Fruit fly (Drosophila melanogaster): ENCODE data around the gene GNBP2.

The GNBP2 gene

DNA sequence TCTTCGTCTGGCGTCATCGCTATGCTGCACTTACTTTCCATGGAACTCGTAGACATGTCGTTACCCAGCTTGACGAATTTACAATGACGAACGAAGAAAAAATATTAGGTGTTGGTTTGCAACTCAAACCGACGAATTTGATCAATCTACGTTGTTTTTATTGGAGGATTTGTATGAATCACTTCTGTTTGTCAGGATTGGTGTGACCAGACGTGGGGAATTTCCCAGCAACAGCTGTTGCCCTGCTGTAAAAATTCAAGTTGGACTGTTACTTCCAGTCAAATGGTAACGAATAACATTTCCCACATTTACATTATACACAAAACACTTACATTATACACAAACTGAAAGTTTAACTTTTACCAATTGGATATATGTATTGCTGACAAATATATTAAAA is 8.6 kb upstream of the GNBP2 start, which contains the start of gene Chmp1:
Gene Chmp1, minus strand, starts transcription at position 216 of the 400 bp plus-strand sequence.
- TF ChIP-seq bab1 (GFP tag; optimal IDR thresholded peaks at IDR 0.05) (peak; percentile 35), CG7101 (tag; optimal IDR thresholded peaks at IDR 0.05) (no peak), Clk (GFP tag; optimal IDR thresholded peaks at IDR 0.05) (no peak), kay (GFP tag; ENCODE audit: borderline replicate concordance) (peak; percentile 99)

DNA sequence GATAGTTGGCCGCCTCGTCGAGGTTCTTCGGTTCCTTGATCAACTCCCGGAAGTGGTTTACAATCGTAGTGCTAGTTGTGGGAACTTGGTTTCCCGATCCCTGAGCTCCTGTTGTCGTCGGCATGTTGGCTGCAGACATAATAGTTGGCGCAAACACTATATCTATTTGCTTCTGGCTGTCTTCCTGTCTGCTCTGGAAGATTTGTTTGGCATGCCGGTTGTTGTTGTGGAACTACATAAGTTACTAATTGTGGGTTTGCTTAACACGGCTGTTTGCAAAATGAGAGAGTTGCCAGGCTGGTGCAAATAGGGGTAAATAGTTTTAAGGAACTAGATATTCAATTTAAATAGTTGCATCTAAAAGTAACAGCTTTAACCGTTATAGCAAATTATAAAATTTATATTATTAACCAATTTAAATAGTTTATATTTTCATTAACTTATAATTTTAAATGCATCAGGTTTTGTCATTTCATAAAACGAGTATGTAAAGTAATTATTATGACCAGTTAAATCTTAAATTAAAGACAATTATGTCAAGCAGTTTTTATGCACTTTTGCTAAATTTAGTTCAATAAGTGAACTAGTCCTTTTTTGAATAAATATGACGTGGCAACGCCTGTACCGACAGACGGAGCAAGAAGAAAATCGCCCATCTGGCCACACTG is 6.5 kb upstream of the GNBP2 start, which contains the start of the genes Sgf11 and CG32202:
Gene Sgf11, minus strand, starts transcription at position 287 of the 668 bp plus-strand sequence.
Gene CG32202, plus strand, starts transcription at position 635 of the 668 bp plus-strand sequence.
- TF ChIP-seq Clk (GFP tag; optimal IDR thresholded peaks at IDR 0.05) (no peak), pad (GFP tag; optimal IDR thresholded peaks at IDR 0.05) (peak; percentile 40), CG14711 (tag; optimal IDR thresholded peaks at IDR 0.05) (peak; percentile 52), CG5204 (GFP tag; optimal IDR thresholded peaks at IDR 0.05) (no peak), bab1 (GFP tag; optimal IDR thresholded peaks at IDR 0.05) (peak; percentile 74), toe (GFP tag; optimal IDR thresholded peaks at IDR 0.05) (no peak), CG11617 (GFP tag; optimal IDR thresholded peaks at IDR 0.05) (peak; percentile 76), Crg-1 (GFP tag; optimal IDR thresholded peaks at IDR 0.05) (peak; percentile 42), tj (GFP tag; optimal IDR thresholded peaks at IDR 0.05) (peak; percentile 59), cnc (optimal IDR thresholded peaks at IDR 0.05) (no peak), Mnt (GFP tag; optimal IDR thresholded peaks at IDR 0.05) (peak; percentile 20), CG7045 (GFP tag; optimal IDR thresholded peaks at IDR 0.05) (peak; percentile 66), CG7101 (tag; optimal IDR thresholded peaks at IDR 0.05) (peak; percentile 71), Hr96 (GFP tag; optimal IDR thresholded peaks at IDR 0.05) (no peak), CG12768 (GFP tag; optimal IDR thresholded peaks at IDR 0.05) (no peak), CG33017 (tag; optimal IDR thresholded peaks at IDR 0.05) (peak; percentile 71), kay (GFP tag; ENCODE audit: borderline replicate concordance) (no peak), cic (GFP tag; optimal IDR thresholded peaks at IDR 0.05) (peak; percentile 20), CG1620 (GFP tag; optimal IDR thresholded peaks at IDR 0.05) (no peak), ovo (GFP tag; optimal IDR thresholded peaks at IDR 0.05) (peak; percentile 11)

DNA sequence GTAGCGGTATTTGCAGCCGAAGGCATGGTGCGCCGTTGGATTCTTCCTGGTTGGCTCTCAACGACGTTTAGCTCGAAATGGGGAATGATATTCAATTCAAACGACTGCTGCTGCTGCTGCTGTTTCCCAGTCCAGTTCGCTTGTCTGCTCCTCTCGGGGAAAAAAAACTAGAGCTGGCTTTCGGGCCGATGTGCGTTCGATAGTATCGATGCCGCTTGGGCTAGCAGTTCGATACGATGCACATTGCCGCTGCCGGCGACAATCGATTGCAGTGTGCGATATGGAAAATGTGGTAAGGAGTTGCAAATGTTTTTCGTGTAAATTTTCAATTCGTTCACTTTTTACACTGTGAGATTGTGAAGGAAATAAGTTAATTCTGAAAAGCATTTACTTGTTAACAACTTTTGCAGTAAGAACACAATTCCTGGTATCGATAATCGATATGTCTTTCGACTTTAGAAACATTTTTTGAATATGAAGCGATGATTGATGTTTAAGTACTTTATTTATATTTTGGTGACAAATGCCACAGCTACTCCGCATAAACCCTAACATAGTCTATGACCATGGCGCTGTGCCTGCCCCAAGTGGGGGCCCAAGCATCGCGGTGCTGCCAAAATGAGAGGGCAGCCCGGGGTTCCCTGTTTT is 2.1 kb downstream of the GNBP2 start, which contains the start of gene Capr:
Gene Capr, minus strand, starts transcription at position 339 of the 648 bp plus-strand sequence.
- TF ChIP-seq Crg-1 (GFP tag; optimal IDR thresholded peaks at IDR 0.05) (peak; percentile 31), CG12768 (GFP tag; optimal IDR thresholded peaks at IDR 0.05) (peak; percentile 41), cic (GFP tag; optimal IDR thresholded peaks at IDR 0.05) (peak; percentile 4), CG14711 (tag; optimal IDR thresholded peaks at IDR 0.05) (peak; percentile 1), CG11617 (GFP tag; optimal IDR thresholded peaks at IDR 0.05) (no peak), tj (GFP tag; optimal IDR thresholded peaks at IDR 0.05) (no peak), pad (GFP tag; optimal IDR thresholded peaks at IDR 0.05) (peak; percentile 29), Mnt (GFP tag; optimal IDR thresholded peaks at IDR 0.05) (peak; percentile 43), CG1620 (GFP tag; optimal IDR thresholded peaks at IDR 0.05) (peak; percentile 58), ovo (GFP tag; optimal IDR thresholded peaks at IDR 0.05) (no peak), CG7101 (tag; optimal IDR thresholded peaks at IDR 0.05) (peak; percentile 31), kay (GFP tag; ENCODE audit: borderline replicate concordance) (no peak), CG5204 (GFP tag; optimal IDR thresholded peaks at IDR 0.05) (no peak), Hr96 (GFP tag; optimal IDR thresholded peaks at IDR 0.05) (peak; percentile 61), bab1 (GFP tag; optimal IDR thresholded peaks at IDR 0.05) (peak; percentile 47), toe (GFP tag; optimal IDR thresholded peaks at IDR 0.05) (peak; percentile 24), CG7045 (GFP tag; optimal IDR thresholded peaks at IDR 0.05) (no peak), Clk (GFP tag; optimal IDR thresholded peaks at IDR 0.05) (no peak), CG33017 (tag; optimal IDR thresholded peaks at IDR 0.05) (peak; percentile 12), cnc (optimal IDR thresholded peaks at IDR 0.05) (no peak)

DNA sequence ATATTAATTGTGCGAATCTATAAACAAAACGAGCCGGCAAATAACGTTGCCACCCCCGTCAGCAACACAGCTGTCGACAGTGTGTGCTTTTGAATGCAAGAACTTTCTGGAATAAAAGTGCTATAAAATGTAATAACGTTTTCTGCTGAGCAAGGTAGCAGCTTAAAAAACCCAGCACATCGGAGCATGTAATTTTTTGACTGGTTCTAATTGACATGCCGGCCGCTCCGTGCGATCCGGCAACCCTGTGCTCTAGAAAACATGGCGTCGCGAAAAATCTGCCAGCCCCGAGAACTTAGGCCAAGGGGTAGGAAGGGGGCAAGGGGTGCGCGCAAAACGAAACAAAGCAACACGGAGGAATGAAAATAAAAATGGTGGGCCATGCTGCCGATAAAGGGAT is 3.0 kb downstream of the GNBP2 start:
- TF ChIP-seq ovo (GFP tag; optimal IDR thresholded peaks at IDR 0.05) (no peak), tj (GFP tag; optimal IDR thresholded peaks at IDR 0.05) (peak; percentile 40), bab1 (GFP tag; optimal IDR thresholded peaks at IDR 0.05) (peak; percentile 58), cnc (optimal IDR thresholded peaks at IDR 0.05) (no peak), CG5204 (GFP tag; optimal IDR thresholded peaks at IDR 0.05) (no peak), CG14711 (tag; optimal IDR thresholded peaks at IDR 0.05) (peak; percentile 6), cic (GFP tag; optimal IDR thresholded peaks at IDR 0.05) (no peak), CG11617 (GFP tag; optimal IDR thresholded peaks at IDR 0.05) (peak; percentile 71), Mnt (GFP tag; optimal IDR thresholded peaks at IDR 0.05) (peak; percentile 83), Clk (GFP tag; optimal IDR thresholded peaks at IDR 0.05) (no peak), CG12768 (GFP tag; optimal IDR thresholded peaks at IDR 0.05) (peak; percentile 35), toe (GFP tag; optimal IDR thresholded peaks at IDR 0.05) (peak; percentile 20), Crg-1 (GFP tag; optimal IDR thresholded peaks at IDR 0.05) (no peak), pad (GFP tag; optimal IDR thresholded peaks at IDR 0.05) (peak; percentile 36), CG1620 (GFP tag; optimal IDR thresholded peaks at IDR 0.05) (peak; percentile 44), kay (GFP tag; ENCODE audit: borderline replicate concordance) (no peak), CG33017 (tag; optimal IDR thresholded peaks at IDR 0.05) (no peak), Hr96 (GFP tag; optimal IDR thresholded peaks at IDR 0.05) (peak; percentile 57), CG7045 (GFP tag; optimal IDR thresholded peaks at IDR 0.05) (peak; percentile 36), CG7101 (tag; optimal IDR thresholded peaks at IDR 0.05) (peak; percentile 41)

DNA sequence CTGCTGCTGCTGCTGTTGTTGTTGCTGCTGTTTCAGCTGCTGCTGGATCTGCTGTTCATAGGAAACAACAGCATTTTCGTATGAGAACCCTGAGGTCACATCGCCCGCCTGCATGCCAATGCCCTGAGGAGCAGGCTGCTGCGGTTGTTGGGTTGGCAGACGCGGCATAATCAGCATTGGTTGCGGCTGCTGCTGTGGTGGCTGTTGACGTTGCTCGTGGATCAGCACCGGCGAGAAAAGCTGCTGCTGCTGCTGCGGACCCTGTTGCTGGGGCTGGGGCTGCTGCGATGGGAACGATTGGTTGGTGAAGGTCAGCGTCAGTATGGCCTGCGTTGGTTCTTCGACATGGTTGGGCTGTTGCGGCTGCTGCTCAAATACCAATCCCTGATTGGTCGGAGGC is 5.3 kb downstream of the GNBP2 start:
- TF ChIP-seq toe (GFP tag; optimal IDR thresholded peaks at IDR 0.05) (no peak), CG1620 (GFP tag; optimal IDR thresholded peaks at IDR 0.05) (no peak), Crg-1 (GFP tag; optimal IDR thresholded peaks at IDR 0.05) (no peak), Mnt (GFP tag; optimal IDR thresholded peaks at IDR 0.05) (no peak), bab1 (GFP tag; optimal IDR thresholded peaks at IDR 0.05) (no peak), CG7045 (GFP tag; optimal IDR thresholded peaks at IDR 0.05) (no peak), CG11617 (GFP tag; optimal IDR thresholded peaks at IDR 0.05) (no peak), Clk (GFP tag; optimal IDR thresholded peaks at IDR 0.05) (no peak), tj (GFP tag; optimal IDR thresholded peaks at IDR 0.05) (no peak), ovo (GFP tag; optimal IDR thresholded peaks at IDR 0.05) (no peak), cic (GFP tag; optimal IDR thresholded peaks at IDR 0.05) (no peak), CG7101 (tag; optimal IDR thresholded peaks at IDR 0.05) (no peak)

All from whole organism, adult.